Fruit fly (Drosophila melanogaster) whole organism, prepupa: ENCODE data around the gene CG5541.

Source experiments
- Blimp-1 ChIP-seq: fragments of 200-800 bp; sonication (Bioruptor generic); optimal IDR thresholded peaks from 3 replicates; lab custom pipeline; 2017; ENCODE audit warnings: missing biosample characterization, missing genetic modification characterization, mild to moderate bottlenecking, moderate library complexity, missing genetic modification reagents
- CG10669 ChIP-seq: fragments of 200-800 bp; sonication (Bioruptor generic); optimal IDR thresholded peaks from 3 replicates; lab custom pipeline; 2018; ENCODE audit warnings: missing biosample characterization, mild to moderate bottlenecking, missing genetic modification characterization, moderate library complexity
- CG11294 ChIP-seq: fragments of 200-800 bp; sonication (Bioruptor generic); IDR thresholded peaks from 2 replicates; pipeline ENCODE4 v1.3.6; 2022; ENCODE audit warnings: missing biosample characterization, missing genetic modification characterization
- CG11762 ChIP-seq: fragments of 200-800 bp; sonication (Bioruptor generic); optimal IDR thresholded peaks from 3 replicates; lab custom pipeline; 2016; ENCODE audit warnings: missing biosample characterization, missing genetic modification characterization; ENCODE audit not compliant: insufficient read depth
- CG11902 ChIP-seq: fragments of 200-800 bp; sonication (Bioruptor generic); optimal IDR thresholded peaks from 3 replicates; lab custom pipeline; 2016; ENCODE audit warnings: missing biosample characterization, missing genetic modification characterization
- CG1621 ChIP-seq: fragments of 200-800 bp; sonication (Bioruptor generic); optimal IDR thresholded peaks from 3 replicates; lab custom pipeline; 2018; ENCODE audit warnings: missing biosample characterization, mild to moderate bottlenecking, missing genetic modification characterization
- CG16779 ChIP-seq: fragments of 200-800 bp; sonication (Bioruptor generic); optimal IDR thresholded peaks from 3 replicates; lab custom pipeline; 2017; ENCODE audit warnings: missing biosample characterization, mild to moderate bottlenecking, missing genetic modification characterization
- CG31627 ChIP-seq: fragments of 200-800 bp; sonication (Bioruptor generic); optimal IDR thresholded peaks from 3 replicates; lab custom pipeline; 2016; ENCODE audit warnings: missing biosample characterization, missing genetic modification characterization
- CG32006 ChIP-seq: fragments of 200-800 bp; sonication (Bioruptor generic); optimal IDR thresholded peaks from 3 replicates; lab custom pipeline; 2017; ENCODE audit warnings: missing biosample characterization, mild to moderate bottlenecking, missing genetic modification characterization
- CG34406 ChIP-seq: fragments of 200-800 bp; sonication (Bioruptor generic); optimal IDR thresholded peaks from 3 replicates; lab custom pipeline; 2016; ENCODE audit warnings: missing biosample characterization, missing genetic modification characterization
- CG3919 ChIP-seq: fragments of 200-800 bp; sonication (Bioruptor generic); optimal IDR thresholded peaks from 3 replicates; lab custom pipeline; 2016; ENCODE audit warnings: missing biosample characterization, missing genetic modification characterization
- CG4318 ChIP-seq: fragments of 200-800 bp; sonication (Bioruptor generic); optimal IDR thresholded peaks from 3 replicates; lab custom pipeline; 2017; ENCODE audit warnings: missing biosample characterization, mild to moderate bottlenecking, missing genetic modification characterization
- CG6163 ChIP-seq: fragments of 200-800 bp; sonication (Bioruptor generic); IDR thresholded peaks from 3 replicates; pipeline ENCODE4 v1.3.6; 2022; ENCODE audit warnings: missing biosample characterization, missing genetic modification characterization
- CG6792 ChIP-seq: fragments of 200-800 bp; sonication (Bioruptor generic); optimal IDR thresholded peaks from 3 replicates; lab custom pipeline; 2016; ENCODE audit warnings: missing biosample characterization, missing genetic modification characterization
- CG6808 ChIP-seq: fragments of 200-800 bp; sonication (Bioruptor generic); optimal IDR thresholded peaks from 3 replicates; lab custom pipeline; 2017; ENCODE audit warnings: missing biosample characterization, missing genetic modification characterization, mild to moderate bottlenecking, moderate library complexity, missing genetic modification reagents
- CG6854 ChIP-seq: fragments of 200-800 bp; sonication (Bioruptor generic); optimal IDR thresholded peaks from 2 replicates; lab custom pipeline; 2017; ENCODE audit warnings: missing biosample characterization, mild to moderate bottlenecking, missing genetic modification characterization
- CG7368 ChIP-seq: fragments of 200-800 bp; sonication (Bioruptor generic); optimal IDR thresholded peaks from 3 replicates; lab custom pipeline; 2016; ENCODE audit warnings: missing biosample characterization, missing genetic modification characterization
- CG8119 ChIP-seq: fragments of 200-800 bp; sonication (Bioruptor generic); IDR thresholded peaks from 3 replicates; pipeline ENCODE4 v1.3.6; 2022; ENCODE audit warnings: missing biosample characterization, missing genetic modification characterization
- CG8319 ChIP-seq: fragments of 200-800 bp; sonication (Bioruptor generic); optimal IDR thresholded peaks from 3 replicates; lab custom pipeline; 2016; ENCODE audit warnings: missing biosample characterization, missing genetic modification characterization
- CG8632 ChIP-seq: fragments of 200-800 bp; sonication (Bioruptor generic); optimal IDR thresholded peaks from 3 replicates; lab custom pipeline; 2016; ENCODE audit warnings: missing biosample characterization, missing genetic modification characterization
- CG9139 ChIP-seq: fragments of 200-800 bp; sonication (Bioruptor generic); optimal IDR thresholded peaks from 3 replicates; lab custom pipeline; 2017; ENCODE audit warnings: missing biosample characterization, mild to moderate bottlenecking, missing genetic modification characterization
- Eip75B ChIP-seq: fragments of 200-800 bp; sonication (Bioruptor generic); optimal IDR thresholded peaks from 3 replicates; lab custom pipeline; 2016; ENCODE audit warnings: missing biosample characterization, missing genetic modification characterization
- Eip78C ChIP-seq: fragments of 200-800 bp; sonication (Bioruptor generic); peaks from one replicate; lab custom pipeline; 2016; ENCODE audit warnings: missing biosample characterization, missing genetic modification characterization
- Eip93F ChIP-seq: fragments of 200-800 bp; sonication (Bioruptor generic); optimal IDR thresholded peaks from 2 replicates; lab custom pipeline; 2016; ENCODE audit warnings: missing biosample characterization, mild to moderate bottlenecking, missing genetic modification characterization
- Ets21C ChIP-seq: fragments of 200-800 bp; sonication (Bioruptor generic); optimal IDR thresholded peaks from 3 replicates; lab custom pipeline; 2016; ENCODE audit warnings: missing biosample characterization, missing genetic modification characterization
- Ets96B ChIP-seq: fragments of 200-800 bp; optimal IDR thresholded peaks from 2 replicates; lab custom pipeline; 2019; ENCODE audit warnings: missing biosample characterization, mild to moderate bottlenecking, missing genetic modification characterization, moderate library complexity
- Gug ChIP-seq: fragments of 200-800 bp; sonication (Bioruptor generic); IDR thresholded peaks from 2 replicates; pipeline ENCODE4 v1.3.6; 2022; ENCODE audit warnings: missing biosample characterization, missing genetic modification characterization
- Hr38 ChIP-seq: sonication (Bioruptor generic); optimal IDR thresholded peaks from 2 replicates; lab custom pipeline; 2016; ENCODE audit warnings: missing biosample characterization, missing genetic modification characterization
- Hr39 ChIP-seq: fragments of 200-800 bp; sonication (Bioruptor generic); optimal IDR thresholded peaks from 2 replicates; lab custom pipeline; 2016; ENCODE audit warnings: missing biosample characterization, missing genetic modification characterization
- Hr4 ChIP-seq: fragments of 200-800 bp; sonication (Bioruptor generic); optimal IDR thresholded peaks from 3 replicates; lab custom pipeline; 2016; ENCODE audit warnings: missing biosample characterization, missing genetic modification characterization
- Lpt ChIP-seq: fragments of 200-800 bp; sonication (Bioruptor generic); optimal IDR thresholded peaks from 3 replicates; lab custom pipeline; 2016; ENCODE audit warnings: missing biosample characterization, missing genetic modification characterization
- Met ChIP-seq: fragments of 200-800 bp; sonication (Bioruptor generic); optimal IDR thresholded peaks from 3 replicates; lab custom pipeline; 2016; ENCODE audit warnings: missing biosample characterization, missing genetic modification characterization
- Smox ChIP-seq: fragments of 200-800 bp; sonication (Bioruptor generic); optimal IDR thresholded peaks from 3 replicates; lab custom pipeline; 2016; ENCODE audit warnings: missing biosample characterization, missing genetic modification characterization
- Sox102F ChIP-seq: fragments of 200-800 bp; sonication (Bioruptor generic); optimal IDR thresholded peaks from 2 replicates; lab custom pipeline; 2016; ENCODE audit warnings: missing biosample characterization, mild to moderate bottlenecking, missing genetic modification characterization
- Sox14 ChIP-seq: fragments of 200-800 bp; sonication (Bioruptor generic); optimal IDR thresholded peaks from 3 replicates; lab custom pipeline; 2016; ENCODE audit warnings: missing biosample characterization, missing genetic modification characterization
- Sox15 ChIP-seq: fragments of 200-800 bp; sonication (Bioruptor generic); optimal IDR thresholded peaks from 3 replicates; lab custom pipeline; 2016; ENCODE audit warnings: missing biosample characterization, missing genetic modification characterization
- achi ChIP-seq: fragments of 200-800 bp; sonication (Bioruptor generic); optimal IDR thresholded peaks from 3 replicates; lab custom pipeline; 2016; ENCODE audit warnings: missing biosample characterization, missing genetic modification characterization
- acj6 ChIP-seq: fragments of 200-800 bp; sonication (Bioruptor generic); optimal IDR thresholded peaks from 3 replicates; lab custom pipeline; 2016; ENCODE audit warnings: missing biosample characterization, missing genetic modification characterization
- cyc ChIP-seq: fragments of 200-800 bp; sonication (Bioruptor generic); optimal IDR thresholded peaks from 3 replicates; lab custom pipeline; 2016; ENCODE audit warnings: missing biosample characterization, missing genetic modification characterization
- dsx ChIP-seq: fragments of 200-800 bp; optimal IDR thresholded peaks from 3 replicates; lab custom pipeline; 2019; ENCODE audit warnings: missing biosample characterization, mild to moderate bottlenecking, missing genetic modification characterization, moderate library complexity; ENCODE audit not compliant: poor library complexity, severe bottlenecking
- eg ChIP-seq: fragments of 200-800 bp; sonication (Bioruptor generic); IDR thresholded peaks from 3 replicates; pipeline ENCODE4 v1.3.6; 2022; ENCODE audit warnings: missing biosample characterization, missing genetic modification characterization
- esn ChIP-seq: fragments of 200-800 bp; sonication (Bioruptor generic); optimal IDR thresholded peaks from 2 replicates; lab custom pipeline; 2016; ENCODE audit warnings: missing biosample characterization, mild to moderate bottlenecking, missing genetic modification characterization, moderate library complexity
- fd85E ChIP-seq: fragments of 200-800 bp; sonication (Bioruptor generic); optimal IDR thresholded peaks from 3 replicates; lab custom pipeline; 2016; ENCODE audit warnings: missing biosample characterization, missing genetic modification characterization
- fkh ChIP-seq: fragments of 200-800 bp; sonication (Bioruptor generic); optimal IDR thresholded peaks from 3 replicates; lab custom pipeline; 2017; ENCODE audit warnings: missing biosample characterization, mild to moderate bottlenecking, missing genetic modification characterization, moderate library complexity
- lz ChIP-seq: fragments of 200-800 bp; sonication (Bioruptor generic); optimal IDR thresholded peaks from 3 replicates; lab custom pipeline; 2016; ENCODE audit warnings: missing biosample characterization, missing genetic modification characterization
- net ChIP-seq: fragments of 200-800 bp; sonication (Bioruptor generic); optimal IDR thresholded peaks from 3 replicates; lab custom pipeline; 2016; ENCODE audit warnings: missing biosample characterization, missing genetic modification characterization
- salr ChIP-seq, 2 experiments: fragments of 200-800 bp; sonication (Bioruptor generic); optimal IDR thresholded peaks; 3 replicates each; lab custom pipeline; 2016 to 2018; ENCODE audit warnings: missing biosample characterization in 2 of 2, missing genetic modification characterization in 2 of 2, mild to moderate bottlenecking in 1 of 2
- spab ChIP-seq: fragments of 200-800 bp; sonication (Bioruptor generic); optimal IDR thresholded peaks from 2 replicates; lab custom pipeline; 2017; ENCODE audit warnings: missing biosample characterization, mild to moderate bottlenecking, missing genetic modification characterization, missing genetic modification reagents
- ss ChIP-seq, 2 experiments: fragments of 200-800 bp; sonication (Bioruptor generic); optimal IDR thresholded peaks; 2 replicates in 1 of 2; 3 replicates in 1 of 2; lab custom pipeline; 2017 to 2018; ENCODE audit warnings: mild to moderate bottlenecking in 2 of 2, missing biosample characterization in 2 of 2, missing genetic modification characterization in 2 of 2, moderate library complexity in 1 of 2
- svp ChIP-seq: fragments of 200-800 bp; sonication (Bioruptor generic); peaks from one replicate; lab custom pipeline; 2016; ENCODE audit warnings: missing biosample characterization, missing genetic modification characterization
- topi ChIP-seq: fragments of 200-800 bp; sonication (Bioruptor generic); optimal IDR thresholded peaks from 3 replicates; lab custom pipeline; 2016; ENCODE audit warnings: missing biosample characterization, missing genetic modification characterization
- vri ChIP-seq: fragments of 200-800 bp; sonication (Bioruptor generic); optimal IDR thresholded peaks from 3 replicates; lab custom pipeline; 2016; ENCODE audit warnings: missing biosample characterization, mild to moderate bottlenecking, missing genetic modification characterization

CG5541 gene

dm6 chrX:15043700-15044225 lies at the start of gene CG5541:
Gene CG5541 (plus strand): TSS chrX:15044123.
- TF ChIP-seq CG32006 (GFP tag; lab: Kevin White, UChicago) (peak; percentile 2), CG10669 (GFP tag; lab: Kevin White, UChicago) (peak; percentile 16), Eip75B (GFP tag; lab: Kevin White, UChicago) (peak; percentile 31), topi (GFP tag; lab: Kevin White, UChicago) (peak; percentile 44), CG11762 (no peak), CG9139 (GFP tag; lab: Kevin White, UChicago) (no peak), CG11902 (no peak), vri (GFP tag; lab: Kevin White, UChicago) (peak; percentile 11), CG31627 (GFP tag; lab: Kevin White, UChicago) (no peak), achi (GFP tag; lab: Kevin White, UChicago) (peak; percentile 6), net (GFP tag; lab: Kevin White, UChicago) (no peak), CG8319 (GFP tag; lab: Kevin White, UChicago) (no peak), Hr4 (GFP tag; lab: Kevin White, UChicago) (no peak), CG6854 (GFP tag; lab: Kevin White, UChicago) (no peak), Gug (GFP tag; lab: Robert Waterston, UW) (no peak), CG8632 (GFP tag; lab: Kevin White, UChicago) (no peak), CG4318 (no peak), Hr39 (GFP tag; lab: Kevin White, UChicago) (no peak), CG1621 (tag; lab: Kevin White, UChicago) (peak; percentile 11), esn (GFP tag; lab: Kevin White, UChicago) (peak; percentile 48), Sox14 (GFP tag; lab: Kevin White, UChicago) (no peak), Eip93F (GFP tag; lab: Kevin White, UChicago) (no peak), CG34406 (GFP tag; lab: Kevin White, UChicago) (peak; percentile 3), CG8119 (GFP tag; lab: Robert Waterston, UW) (no peak), Ets21C (no peak), svp (GFP tag; lab: Kevin White, UChicago) (peak; percentile 85), CG6163 (GFP tag; lab: Robert Waterston, UW) (peak; percentile 35; the same call in 1 of the 3 replicates), fd85E (GFP tag; lab: Kevin White, UChicago) (no peak), spab (GFP tag; lab: Kevin White, UChicago) (peak; percentile 27), Sox15 (GFP tag; lab: Kevin White, UChicago) (no peak), Met (peak; percentile 48), CG6792 (GFP tag; lab: Kevin White, UChicago) (peak; percentile 1), CG16779 (tag; lab: Kevin White, UChicago) (no peak), Eip78C (GFP tag; lab: Kevin White, UChicago) (peak; percentile 84), eg (GFP tag; lab: Robert Waterston, UW) (0 out of 3 replicates have a peak, but pooled peaks have one; percentile 31), lz (GFP tag; lab: Kevin White, UChicago) (no peak), Blimp-1 (no peak), Sox102F (GFP tag; lab: Kevin White, UChicago) (peak; percentile 16), CG6808 (peak; percentile 40), salr (GFP tag; optimal IDR thresholded peaks at IDR 0.05; lab: Kevin White, UChicago) (no peak), CG3919 (GFP tag; lab: Kevin White, UChicago) (peak; percentile 20), cyc (GFP tag; lab: Kevin White, UChicago) (no peak), Smox (peak; percentile 31), dsx (GFP tag; lab: Kevin White, UChicago) (peak; percentile 18), ss (GFP tag; optimal IDR thresholded peaks at IDR 0.05; lab: Kevin White, UChicago) (peak; percentile 45 to 53), Ets96B (tag; lab: Kevin White, UChicago) (no peak), CG7368 (no peak), Hr38 (GFP tag; lab: Kevin White, UChicago) (no peak), Lpt (GFP tag; lab: Kevin White, UChicago) (no peak), CG11294 (GFP tag; lab: Robert Waterston, UW) (no peak), fkh (peak; percentile 30), acj6 (GFP tag; lab: Kevin White, UChicago) (peak; percentile 14)
